Worm (Caenorhabditis elegans) whole organism, L1 larva: ENCODE measurements around the gene sre-36.

ENCODE experiments used
- C04F5.9 ChIP-seq: sonication (generic microtip); optimal IDR thresholded peaks from 2 replicates; lab custom pipeline; 2016; ENCODE audit warnings: missing genetic modification characterization, missing compliant biosample characterization
- C34B4.2 ChIP-seq: sonication (generic microtip); optimal IDR thresholded peaks from 2 replicates; lab custom pipeline; 2017; ENCODE audit warnings: mild to moderate bottlenecking, missing genetic modification characterization, missing compliant biosample characterization
- aly-2 ChIP-seq: fragments of 150-350 bp; optimal IDR thresholded peaks from 2 replicates; lab custom pipeline; 2014; ENCODE audit warnings: missing biosample characterization, missing genetic modification characterization
- ama-1 ChIP-seq: fragments of 150-350 bp; optimal IDR thresholded peaks from 2 replicates; lab custom pipeline; 2014
- blmp-1 ChIP-seq: fragments of 150-350 bp; optimal IDR thresholded peaks from 2 replicates; lab custom pipeline; 2014; ENCODE audit warnings: missing biosample characterization, missing genetic modification characterization
- ceh-8 ChIP-seq: fragments of 200-800 bp; sonication (Bioruptor generic); optimal IDR thresholded peaks from 2 replicates; lab custom pipeline; 2018; ENCODE audit warnings: mild to moderate bottlenecking, missing genetic modification characterization, moderate library complexity, missing compliant biosample characterization
- ceh-82 ChIP-seq, 3 experiments: fragments of 150-350 bp in 1 of 3; sonication (generic microtip) in 2 of 3; optimal IDR thresholded peaks; 2 replicates each; lab custom pipeline; 2014 to 2017; ENCODE audit warnings: missing biosample characterization in 3 of 3, missing genetic modification characterization in 3 of 3
- ceh-90 ChIP-seq: sonication (generic microtip); optimal IDR thresholded peaks from 2 replicates; lab custom pipeline; 2016; ENCODE audit warnings: missing genetic modification characterization, missing compliant biosample characterization
- dpl-1 ChIP-seq, 3 experiments: fragments of 150-350 bp in 2 of 3; sonication (generic microtip) in 1 of 3; optimal IDR thresholded peaks; 2 replicates each; lab custom pipeline; 2014 to 2017; ENCODE audit warnings: missing biosample characterization in 3 of 3, missing genetic modification characterization in 3 of 3, missing genetic modification reagents in 3 of 3
- efl-1 ChIP-seq, 4 experiments: fragments of 150-350 bp; optimal IDR thresholded peaks in 3 of 4; peaks in 1 of 4; 1 replicate in 1 of 4; 2 replicates in 3 of 4; lab custom pipeline; 2014; ENCODE audit warnings: missing biosample characterization in 2 of 4, missing genetic modification characterization in 2 of 4, missing genetic modification reagents in 2 of 4
- egl-13 ChIP-seq: sonication (generic microtip); optimal IDR thresholded peaks from 2 replicates; lab custom pipeline; 2016; ENCODE audit warnings: missing genotype, missing genetic modification reagents, missing genetic modification characterization, missing compliant biosample characterization
- egl-27 ChIP-seq, 2 experiments: fragments of 150-350 bp in 1 of 2; sonication (generic microtip); optimal IDR thresholded peaks; 3 replicates each; lab custom pipeline; 2017 to 2018; ENCODE audit warnings: missing biosample characterization in 2 of 2, missing genetic modification characterization in 2 of 2, missing genetic modification reagents in 2 of 2
- elt-2 ChIP-seq: sonication (generic microtip); optimal IDR thresholded peaks from 2 replicates; lab custom pipeline; 2016; ENCODE audit warnings: missing genetic modification characterization, mild to moderate bottlenecking, inconsistent platforms, missing compliant biosample characterization, missing genetic modification reagents
- elt-3 ChIP-seq, 6 experiments: fragments of 150-350 bp in 1 of 6; sonication (generic microtip); optimal IDR thresholded peaks; 2 replicates each; lab custom pipeline; 2017 to 2018; ENCODE audit warnings: missing biosample characterization in 6 of 6, missing genetic modification characterization in 6 of 6, inconsistent platforms in 1 of 6
- fkh-10 ChIP-seq: sonication (generic microtip); optimal IDR thresholded peaks from 2 replicates; lab custom pipeline; 2017; ENCODE audit warnings: missing biosample characterization, missing genetic modification reagents, missing genetic modification characterization
- fkh-8 ChIP-seq: sonication (generic microtip); optimal IDR thresholded peaks from 2 replicates; lab custom pipeline; 2016; ENCODE audit warnings: mild to moderate bottlenecking, missing genetic modification characterization, missing compliant biosample characterization
- grh-1 ChIP-seq: fragments of 200-800 bp; sonication (Bioruptor generic); IDR thresholded peaks from 2 replicates; pipeline ENCODE4 v1.3.6; 2022; ENCODE audit warnings: missing genetic modification reagents, missing genetic modification characterization, missing compliant biosample characterization
- hlh-17 ChIP-seq: fragments of 200-800 bp; sonication (Bioruptor generic); optimal IDR thresholded peaks from 2 replicates; lab custom pipeline; 2018; ENCODE audit warnings: missing genetic modification characterization, mild to moderate bottlenecking, missing compliant biosample characterization, moderate library complexity, borderline replicate concordance
- hpl-2 ChIP-seq: fragments of 150-350 bp; optimal IDR thresholded peaks from 2 replicates; lab custom pipeline; 2014; ENCODE audit warnings: missing biosample characterization, missing genetic modification reagents, missing genetic modification characterization
- irx-1 ChIP-seq: sonication (generic microtip); optimal IDR thresholded peaks from 2 replicates; lab custom pipeline; 2016; ENCODE audit warnings: missing genetic modification characterization, missing compliant biosample characterization
- isw-1 ChIP-seq: fragments of 200-800 bp; sonication (Bioruptor generic); IDR thresholded peaks from 2 replicates; pipeline ENCODE4 v1.3.6; 2022; ENCODE audit warnings: missing genetic modification characterization, missing compliant biosample characterization
- lin-13 ChIP-seq: fragments of 150-350 bp; optimal IDR thresholded peaks from 2 replicates; lab custom pipeline; 2014; ENCODE audit warnings: missing biosample characterization, missing genetic modification reagents, missing genetic modification characterization
- lin-39 ChIP-seq: fragments of 150-350 bp; optimal IDR thresholded peaks from 2 replicates; lab custom pipeline; 2014; ENCODE audit warnings: missing biosample characterization, missing genetic modification reagents, missing genetic modification characterization
- lsy-2 ChIP-seq, 2 experiments: fragments of 150-350 bp; optimal IDR thresholded peaks; 2 replicates each; lab custom pipeline; 2014; ENCODE audit warnings: missing biosample characterization in 2 of 2, missing genetic modification characterization in 2 of 2
- mep-1 ChIP-seq: fragments of 150-350 bp; optimal IDR thresholded peaks from 2 replicates; lab custom pipeline; 2014; ENCODE audit warnings: missing biosample characterization, missing genetic modification characterization
- nhr-12 ChIP-seq: sonication (generic microtip); optimal IDR thresholded peaks from 2 replicates; lab custom pipeline; 2017; ENCODE audit warnings: missing biosample characterization, missing genetic modification characterization
- nhr-19 ChIP-seq: fragments of 200-800 bp; sonication (Bioruptor generic); conservative IDR thresholded peaks from 2 replicates; pipeline ENCODE4 v1.3.6; 2022; ENCODE audit warnings: missing genetic modification characterization, missing compliant biosample characterization
- nhr-20 ChIP-seq: sonication (generic microtip); optimal IDR thresholded peaks from 2 replicates; lab custom pipeline; 2016; ENCODE audit warnings: mild to moderate bottlenecking, missing genetic modification characterization, missing compliant biosample characterization
- nhr-28 ChIP-seq: fragments of 150-350 bp; optimal IDR thresholded peaks from 2 replicates; lab custom pipeline; 2014; ENCODE audit warnings: missing biosample characterization, missing genetic modification characterization
- nhr-77 ChIP-seq: fragments of 150-350 bp; optimal IDR thresholded peaks from 2 replicates; lab custom pipeline; 2014; ENCODE audit warnings: missing biosample characterization, missing genetic modification characterization
- nhr-90 ChIP-seq: sonication (generic microtip); optimal IDR thresholded peaks from 2 replicates; lab custom pipeline; 2016; ENCODE audit warnings: mild to moderate bottlenecking, missing genetic modification characterization, missing compliant biosample characterization; ENCODE audit not compliant: poor library complexity
- skn-1 ChIP-seq: fragments of 150-350 bp; optimal IDR thresholded peaks from 2 replicates; lab custom pipeline; 2014; ENCODE audit warnings: missing biosample characterization, missing genetic modification characterization
- sox-4 ChIP-seq: sonication (generic microtip); optimal IDR thresholded peaks from 2 replicates; lab custom pipeline; 2016; ENCODE audit warnings: missing genetic modification characterization, missing compliant biosample characterization
- sptf-1 ChIP-seq: fragments of 150-350 bp; optimal IDR thresholded peaks from 2 replicates; lab custom pipeline; 2014; ENCODE audit warnings: missing biosample characterization, missing genetic modification characterization
- sup-37 ChIP-seq: fragments of 200-800 bp; sonication (Bioruptor generic); optimal IDR thresholded peaks from 2 replicates; lab custom pipeline; 2018; ENCODE audit warnings: mild to moderate bottlenecking, missing genetic modification characterization, missing compliant biosample characterization
- swsn-7 ChIP-seq: sonication (generic microtip); optimal IDR thresholded peaks from 2 replicates; lab custom pipeline; 2016; ENCODE audit warnings: missing genetic modification characterization, missing compliant biosample characterization
- unc-86 ChIP-seq: sonication (generic microtip); optimal IDR thresholded peaks from 2 replicates; lab custom pipeline; 2016; ENCODE audit warnings: missing genetic modification characterization, missing compliant biosample characterization
- vab-15 ChIP-seq: sonication (generic microtip); optimal IDR thresholded peaks from 2 replicates; lab custom pipeline; 2017; ENCODE audit warnings: missing genotype, mild to moderate bottlenecking, missing genetic modification characterization, missing compliant biosample characterization
- ztf-4 ChIP-seq: fragments of 150-350 bp; optimal IDR thresholded peaks from 2 replicates; lab custom pipeline; 2014; ENCODE audit warnings: missing biosample characterization, missing genetic modification characterization

Gene sre-36

ce11 chrV:16355941-16356340, 43.5 kb upstream of the sre-36 start (continued):
- peak; percentile 9 for TF ChIP-seq aly-2 (tag; lab: Kevin White, UChicago)
- peak; percentile 67 for TF ChIP-seq ztf-4
- TF ChIP-seq nhr-12 (tag; lab: Kevin White, UChicago) = no peak
- peak; percentile 81 for TF ChIP-seq irx-1 (tag; lab: Kevin White, UChicago)
- peak; percentile 53 to 62 (median 56) for TF ChIP-seq dpl-1 (GFP tag; optimal IDR thresholded peaks at IDR 0.05; lab: Kevin White, UChicago)
- peak; percentile 79 for TF ChIP-seq egl-13 (tag; lab: Kevin White, UChicago)
- no peak for TF ChIP-seq lin-39 (tag; lab: Kevin White, UChicago)
- no peak for TF ChIP-seq ceh-90 (tag; lab: Kevin White, UChicago)
- TF ChIP-seq fkh-10 (GFP tag; lab: Kevin White, UChicago) = peak; percentile 79
- peak; percentile 73 to 87 for TF ChIP-seq lsy-2 (tag; optimal IDR thresholded peaks at IDR 0.05; lab: Kevin White, UChicago)
- TF ChIP-seq nhr-77 (tag; lab: Kevin White, UChicago) = peak; percentile 81
- no peak for TF ChIP-seq C04F5.9 (tag; lab: Kevin White, UChicago)

DNA sequence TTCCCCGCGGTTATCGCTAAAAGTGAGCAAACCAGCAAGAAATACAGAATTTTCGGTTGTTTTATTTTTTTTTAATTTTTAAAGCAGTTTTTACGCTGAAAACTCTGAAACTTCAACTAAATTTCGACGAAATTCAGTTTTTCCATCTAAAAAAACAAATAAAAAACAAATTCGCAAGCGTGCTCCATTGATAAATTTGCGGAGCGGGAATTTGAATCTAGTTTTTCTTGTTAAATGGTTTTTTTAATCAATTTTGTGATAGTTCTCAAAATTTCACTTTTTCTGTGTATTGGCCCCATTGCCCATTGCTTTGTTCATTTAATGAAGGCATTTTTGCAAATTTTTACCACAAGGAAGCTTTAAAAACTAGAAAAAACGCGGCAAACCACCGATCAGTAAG, 42.7 kb upstream of the sre-36 start:
- no peak for TF ChIP-seq fkh-10 (GFP tag; lab: Kevin White, UChicago)
- peak in 1 of 3 experiments; percentile 41 for TF ChIP-seq dpl-1 (GFP tag; optimal IDR thresholded peaks at IDR 0.05; lab: Kevin White, UChicago)
- TF ChIP-seq lsy-2 (tag; optimal IDR thresholded peaks at IDR 0.05; lab: Kevin White, UChicago) = no peak
- TF ChIP-seq efl-1 (optimal IDR thresholded peaks at IDR 0.05; lab: Kevin White, UChicago) = peak in 1 of 2 experiments; percentile 38
- peak; percentile 59 to 93 for TF ChIP-seq efl-1 (GFP tag; optimal IDR thresholded peaks at IDR 0.05 in 1 of 2; lab: Kevin White, UChicago)

- TF ChIP-seq irx-1 (tag; lab: Kevin White, UChicago) (no peak), ama-1 (no peak), nhr-90 (no peak), elt-2 (peak; percentile 43), ceh-8 (no peak), sox-4 (tag; lab: Kevin White, UChicago) (no peak), lin-13 (GFP tag; lab: Kevin White, UChicago) (no peak), fkh-10 (GFP tag; lab: Kevin White, UChicago) (no peak), elt-3 (tag; optimal IDR thresholded peaks at IDR 0.05; lab: Kevin White, UChicago) (no peak), isw-1 (GFP tag; lab: Robert Waterston, UW) (no peak), nhr-28 (tag; lab: Kevin White, UChicago) (no peak), nhr-77 (tag; lab: Kevin White, UChicago) (no peak), hlh-17 (no peak), blmp-1 (tag; lab: Kevin White, UChicago) (peak; percentile 88), mep-1 (no peak), egl-27 (tag; optimal IDR thresholded peaks at IDR 0.05; lab: Kevin White, UChicago) (no peak), ceh-90 (tag; lab: Kevin White, UChicago) (no peak), ceh-82 (tag; optimal IDR thresholded peaks at IDR 0.05; lab: Kevin White, UChicago) (peak in 1 of 3 experiments; percentile 5), C34B4.2 (tag; lab: Kevin White, UChicago) (no peak), unc-86 (tag; lab: Kevin White, UChicago) (no peak), hpl-2 (GFP tag; lab: Kevin White, UChicago) (no peak), nhr-20 (no peak), sup-37 (GFP tag; lab: Kevin White, UChicago) (no peak), nhr-19 (GFP tag; lab: Robert Waterston, UW) (no peak), skn-1 (peak; percentile 5), vab-15 (tag; lab: Kevin White, UChicago) (no peak), fkh-8 (tag; lab: Kevin White, UChicago) (no peak), swsn-7 (no peak), grh-1 (GFP tag; lab: Robert Waterston, UW) (no peak), sptf-1 (tag; lab: Kevin White, UChicago) (no peak)
These were observed 42.2 kb upstream of the sre-36 start, which contains the start of gene pptr-1 for ce11 chrV:16357253-16357652. Gene pptr-1 (plus strand): TSS chrV:16357521.
